Fruit fly (Drosophila melanogaster) whole organism, wandering third instar larva: ENCODE data around the gene Rh5.

Experiments used
- Abd-B ChIP-seq: fragments of >200 bp; optimal IDR thresholded peaks from 2 replicates; lab custom pipeline; 2017; ENCODE audit warnings: missing biosample characterization, missing genetic modification characterization
- CG32264 ChIP-seq: fragments of 200-800 bp; sonication (Bioruptor generic); optimal IDR thresholded peaks from 2 replicates; lab custom pipeline; 2016; ENCODE audit warnings: missing biosample characterization, missing genetic modification characterization
- CG9705 ChIP-seq: fragments of 200-800 bp; sonication (Bioruptor generic); optimal IDR thresholded peaks from 2 replicates; lab custom pipeline; 2018; ENCODE audit warnings: missing biosample characterization, mild to moderate bottlenecking, missing genetic modification characterization
- CrebA ChIP-seq: fragments of 200-800 bp; sonication (Bioruptor generic); optimal IDR thresholded peaks from 2 replicates; lab custom pipeline; 2016; ENCODE audit warnings: missing biosample characterization, mild to moderate bottlenecking, missing genetic modification characterization, borderline replicate concordance
- Dfd ChIP-seq: fragments of >200 bp; optimal IDR thresholded peaks from 2 replicates; lab custom pipeline; 2017; ENCODE audit warnings: missing biosample characterization, missing genetic modification characterization
- Dif ChIP-seq: fragments of 200-275, 200-300 bp; sonication (Bioruptor generic); optimal IDR thresholded peaks from 2 replicates; lab custom pipeline; 2018; ENCODE audit warnings: missing biosample characterization, missing genetic modification characterization; ENCODE audit not compliant: partially characterized antibody
- GATAd ChIP-seq: sonication (Bioruptor generic); optimal IDR thresholded peaks from 2 replicates; lab custom pipeline; 2016; ENCODE audit warnings: missing biosample characterization, missing genetic modification characterization
- HLH106 ChIP-seq: fragments of 200-800 bp; optimal IDR thresholded peaks from 3 replicates; lab custom pipeline; 2019; ENCODE audit warnings: missing biosample characterization, mild to moderate bottlenecking, missing genetic modification characterization, moderate library complexity
- Hnf4 ChIP-seq: fragments of 200-800 bp; sonication (Bioruptor generic); optimal IDR thresholded peaks from 2 replicates; lab custom pipeline; 2016; ENCODE audit warnings: missing biosample characterization, mild to moderate bottlenecking, missing genetic modification characterization
- Hr78 ChIP-seq: fragments of >200 bp; optimal IDR thresholded peaks from 2 replicates; lab custom pipeline; 2017; ENCODE audit warnings: missing biosample characterization, missing genetic modification characterization
- Hr83 ChIP-seq: fragments of 200-300 bp; sonication (Bioruptor generic); optimal IDR thresholded peaks from 2 replicates; lab custom pipeline; 2016; ENCODE audit warnings: missing biosample characterization, mild to moderate bottlenecking, missing genetic modification characterization, moderate library complexity; ENCODE audit not compliant: poor library complexity, severe bottlenecking
- Jra ChIP-seq: sonication (Bioruptor generic); optimal IDR thresholded peaks from 2 replicates; lab custom pipeline; 2016; ENCODE audit warnings: missing biosample characterization, missing genetic modification characterization
- Mio ChIP-seq: sonication (Bioruptor generic); optimal IDR thresholded peaks from 2 replicates; lab custom pipeline; 2016; ENCODE audit warnings: missing biosample characterization, missing genetic modification characterization
- Myc ChIP-seq: fragments of >200 bp; optimal IDR thresholded peaks from 2 replicates; lab custom pipeline; 2017
- N ChIP-seq: fragments of >200 bp; optimal IDR thresholded peaks from 2 replicates; lab custom pipeline; 2018; ENCODE audit warnings: missing biosample characterization, missing external identifiers, missing genetic modification characterization
- OdsH ChIP-seq: fragments of 200-800 bp; sonication (Bioruptor generic); optimal IDR thresholded peaks from 2 replicates; lab custom pipeline; 2016; ENCODE audit warnings: missing biosample characterization, mild to moderate bottlenecking, missing genetic modification characterization
- Rel ChIP-seq, 2 experiments: fragments of 200-800 bp; sonication (Bioruptor generic) in 1 of 2; optimal IDR thresholded peaks; 2 replicates in 1 of 2; 3 replicates in 1 of 2; lab custom pipeline; 2016 to 2019; ENCODE audit warnings: mild to moderate bottlenecking in 2 of 2, missing biosample characterization in 2 of 2, missing genetic modification characterization in 2 of 2, moderate library complexity in 1 of 2
- Sp1 ChIP-seq: fragments of 200-800 bp; sonication (Bioruptor generic); optimal IDR thresholded peaks from 3 replicates; lab custom pipeline; 2019; ENCODE audit warnings: missing biosample characterization, mild to moderate bottlenecking, missing genetic modification characterization, moderate library complexity
- Vsx2 ChIP-seq: fragments of 200-300, 225-300 bp; sonication (Bioruptor generic); optimal IDR thresholded peaks from 2 replicates; lab custom pipeline; 2018; ENCODE audit warnings: missing biosample characterization, missing genetic modification characterization; ENCODE audit not compliant: partially characterized antibody
- br ChIP-seq: fragments of 200-800 bp; sonication (Bioruptor generic); optimal IDR thresholded peaks from 2 replicates; lab custom pipeline; 2016; ENCODE audit warnings: missing biosample characterization, missing genetic modification characterization
- brk ChIP-seq: fragments of 200-800 bp; sonication (Bioruptor generic); optimal IDR thresholded peaks from 2 replicates; lab custom pipeline; 2016; ENCODE audit warnings: missing biosample characterization, mild to moderate bottlenecking, missing genetic modification characterization
- dl ChIP-seq, 2 experiments: fragments of 175-275, 200-275 bp in 1 of 2; fragments of 200-275 bp in 1 of 2; sonication (Bioruptor generic); optimal IDR thresholded peaks; lab custom pipeline; 2018; ENCODE audit warnings: mild to moderate bottlenecking in 2 of 2, missing biosample characterization in 2 of 2, missing genetic modification characterization in 2 of 2, moderate library complexity in 2 of 2; ENCODE audit not compliant: partially characterized antibody in 2 of 2, insufficient read depth in 1 of 2
- dmrt93B ChIP-seq: fragments of 200-800 bp; sonication (Bioruptor generic); optimal IDR thresholded peaks from 2 replicates; lab custom pipeline; 2018; ENCODE audit warnings: missing biosample characterization, mild to moderate bottlenecking, missing genetic modification characterization
- dsf ChIP-seq: sonication (Bioruptor generic); optimal IDR thresholded peaks from 2 replicates; lab custom pipeline; 2016; ENCODE audit warnings: missing biosample characterization, missing genetic modification characterization, borderline replicate concordance
- ey ChIP-seq: fragments of 200-800 bp; sonication (Bioruptor generic); optimal IDR thresholded peaks from 2 replicates; lab custom pipeline; 2016; ENCODE audit warnings: missing biosample characterization, missing genetic modification characterization
- foxo ChIP-seq, 2 experiments: fragments of 200-800 bp; sonication (Bioruptor generic); optimal IDR thresholded peaks; 2 replicates in 1 of 2; 3 replicates in 1 of 2; lab custom pipeline; 2016 to 2017; ENCODE audit warnings: missing biosample characterization in 2 of 2, missing genetic modification characterization in 2 of 2
- fru ChIP-seq: fragments of 200-800 bp; sonication (Bioruptor generic); optimal IDR thresholded peaks from 3 replicates; lab custom pipeline; 2016; ENCODE audit warnings: missing biosample characterization, mild to moderate bottlenecking, missing genetic modification characterization
- h ChIP-seq: fragments of 200-800 bp; sonication (Bioruptor generic); optimal IDR thresholded peaks from 3 replicates; lab custom pipeline; 2016; ENCODE audit warnings: missing biosample characterization, mild to moderate bottlenecking, missing genetic modification characterization
- jim ChIP-seq: fragments of 175-275, 200-325 bp; sonication (Bioruptor generic); optimal IDR thresholded peaks from 2 replicates; lab custom pipeline; 2016; ENCODE audit warnings: missing biosample characterization, mild to moderate bottlenecking, missing genetic modification characterization
- lola ChIP-seq: fragments of >200 bp; optimal IDR thresholded peaks from 2 replicates; lab custom pipeline; 2017; ENCODE audit warnings: missing biosample characterization, missing genetic modification characterization
- pan ChIP-seq: fragments of >200 bp; optimal IDR thresholded peaks from 2 replicates; lab custom pipeline; 2017
- psq ChIP-seq: fragments of 200-800 bp; sonication (Bioruptor generic); optimal IDR thresholded peaks from 3 replicates; lab custom pipeline; 2017; ENCODE audit warnings: missing biosample characterization, mild to moderate bottlenecking, missing genetic modification characterization, moderate library complexity
- rgr ChIP-seq: fragments of 200-800 bp; sonication (Bioruptor generic); optimal IDR thresholded peaks from 3 replicates; lab custom pipeline; 2016; ENCODE audit warnings: missing biosample characterization, mild to moderate bottlenecking, missing genetic modification characterization
- sage ChIP-seq: fragments of 200-800 bp; sonication (Bioruptor generic); optimal IDR thresholded peaks from 2 replicates; lab custom pipeline; 2016; ENCODE audit warnings: missing biosample characterization, mild to moderate bottlenecking, missing genetic modification characterization
- sv ChIP-seq: fragments of 200-800 bp; sonication (Bioruptor generic); optimal IDR thresholded peaks from 3 replicates; lab custom pipeline; 2016; ENCODE audit warnings: missing biosample characterization, missing genetic modification characterization
- tai ChIP-seq: sonication (Bioruptor generic); optimal IDR thresholded peaks from 2 replicates; lab custom pipeline; 2016; ENCODE audit warnings: missing biosample characterization, missing genetic modification characterization
- usp ChIP-seq: fragments of >200 bp; optimal IDR thresholded peaks from 2 replicates; lab custom pipeline; 2017; ENCODE audit warnings: missing biosample characterization, missing genetic modification characterization
- woc ChIP-seq: sonication (Bioruptor generic); optimal IDR thresholded peaks from 2 replicates; lab custom pipeline; 2016; ENCODE audit warnings: missing biosample characterization, mild to moderate bottlenecking, missing genetic modification characterization

The Rh5 gene

DNA sequence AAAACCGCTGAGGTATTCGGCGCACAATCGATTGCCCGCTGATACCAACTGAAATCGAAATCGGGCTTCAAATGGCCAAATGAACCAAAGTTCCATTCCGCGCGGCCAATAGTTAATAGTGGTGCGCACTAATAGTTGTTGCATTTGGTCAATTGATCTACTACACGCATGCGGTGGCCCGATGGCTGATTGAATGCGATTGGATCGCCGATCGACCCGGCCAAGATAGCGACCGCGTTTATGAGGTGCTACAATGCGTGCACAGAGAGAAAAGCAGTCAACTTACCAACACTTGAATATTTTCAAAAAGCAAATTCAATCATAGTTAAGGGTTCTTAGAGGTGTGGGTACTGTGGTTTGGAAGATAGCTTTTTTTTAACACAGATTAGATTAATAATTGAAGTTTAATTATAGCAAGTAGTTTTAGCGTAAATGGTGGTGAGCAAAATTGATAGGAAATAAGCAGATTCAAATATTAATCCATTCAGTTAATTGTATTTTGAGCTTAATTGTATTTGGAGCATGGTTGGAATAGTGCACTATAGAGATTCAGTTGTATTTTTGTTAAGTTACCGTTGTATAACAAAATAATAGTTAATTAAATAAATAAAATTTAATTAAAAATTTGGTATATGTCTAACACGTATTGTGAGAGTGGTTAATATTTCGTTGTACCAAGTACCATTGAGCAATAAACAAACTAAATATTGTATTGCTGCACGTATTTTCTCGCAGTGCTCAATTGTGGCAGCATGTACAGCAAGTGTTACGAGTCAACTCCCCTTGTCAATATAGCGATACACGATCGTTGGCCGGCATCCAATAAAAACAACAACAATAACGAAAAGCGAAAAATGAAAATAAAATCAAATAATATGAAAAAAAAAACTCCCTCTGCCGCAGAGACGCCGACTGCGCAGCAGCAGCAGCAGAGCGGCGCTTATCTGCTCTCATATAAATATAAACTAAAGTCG lies 18.8 kb downstream of the Rh5 start:
- TF ChIP-seq pan (lab: Kevin White, UChicago) (no peak), Mio (GFP tag; lab: Kevin White, UChicago) (no peak), Dfd (GFP tag; lab: Kevin White, UChicago) (no peak), Abd-B (GFP tag; lab: Kevin White, UChicago) (no peak), HLH106 (tag; lab: Kevin White, UChicago) (peak; percentile 76), foxo (GFP tag; optimal IDR thresholded peaks at IDR 0.05; lab: Kevin White, UChicago) (peak in 1 of 2 experiments; percentile 77), OdsH (peak; percentile 59), Vsx2 (GFP tag; lab: Kevin White, UChicago) (peak; percentile 31), Myc (lab: Kevin White, UChicago) (no peak), h (peak; percentile 36), Dif (GFP tag; lab: Kevin White, UChicago) (no peak), CG9705 (GFP tag; lab: Kevin White, UChicago) (peak; percentile 35), fru (GFP tag; lab: Kevin White, UChicago) (peak; percentile 56), Jra (GFP tag; lab: Kevin White, UChicago) (no peak), Sp1 (GFP tag; lab: Kevin White, UChicago) (peak; percentile 78), dsf (GFP tag; lab: Kevin White, UChicago) (no peak), CG32264 (GFP tag; lab: Kevin White, UChicago) (peak; percentile 2), ey (GFP tag; lab: Kevin White, UChicago) (peak; percentile 68), jim (GFP tag; lab: Kevin White, UChicago) (no peak), brk (GFP tag; lab: Kevin White, UChicago) (peak; percentile 41), CrebA (GFP tag; lab: Kevin White, UChicago) (no peak), Hr83 (GFP tag; lab: Kevin White, UChicago) (no peak), br (peak; percentile 61), dl (GFP tag; optimal IDR thresholded peaks at IDR 0.05; lab: Kevin White, UChicago; ENCODE audit: insufficient read depth in 1 of 2, partially characterized antibody in 2 of 2) (no peak), Hnf4 (peak; percentile 62), tai (GFP tag; lab: Kevin White, UChicago) (no peak), usp (GFP tag; lab: Kevin White, UChicago) (no peak), sv (GFP tag; lab: Kevin White, UChicago) (peak; percentile 3), rgr (GFP tag; lab: Kevin White, UChicago) (peak; percentile 70), sage (GFP tag; lab: Kevin White, UChicago) (peak; percentile 3), woc (GFP tag; lab: Kevin White, UChicago) (peak; percentile 2), Rel (GFP tag; optimal IDR thresholded peaks at IDR 0.05; lab: Kevin White, UChicago) (no peak), Rel (tag; optimal IDR thresholded peaks at IDR 0.05; lab: Kevin White, UChicago) (peak; percentile 29), Hr78 (GFP tag; lab: Kevin White, UChicago) (no peak), lola (no peak), N (GFP tag; lab: Kevin White, UChicago) (no peak), psq (GFP tag; lab: Kevin White, UChicago) (peak; percentile 68), dmrt93B (GFP tag; lab: Kevin White, UChicago) (peak; percentile 72), GATAd (GFP tag; lab: Kevin White, UChicago) (no peak)

DNA sequence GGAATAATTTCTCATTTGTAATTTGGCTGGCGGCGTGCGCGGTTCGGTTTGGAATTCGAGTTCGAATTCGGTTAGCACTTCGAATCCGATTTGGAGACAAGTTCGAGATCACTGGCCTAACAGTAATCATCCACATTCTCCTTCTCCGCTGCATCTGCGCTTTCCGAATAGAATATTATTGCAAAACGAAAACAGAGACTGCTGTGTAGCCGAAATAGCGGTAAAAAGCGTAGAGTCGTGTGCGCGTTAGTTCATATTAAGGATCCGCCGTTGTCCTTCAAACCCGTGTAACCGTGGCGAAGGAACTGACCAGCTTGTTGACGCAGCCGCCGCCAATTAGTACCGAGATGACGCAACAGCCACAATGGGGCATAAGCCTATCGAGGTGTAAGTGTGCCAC lies 19.5 kb downstream of the Rh5 start, which contains the start of gene dmGlut:
TSS of gene dmGlut (plus strand) at position 4 of the 400 bp plus-strand sequence.
- TF ChIP-seq woc (GFP tag; lab: Kevin White, UChicago): no peak
- no peak for TF ChIP-seq Mio (GFP tag; lab: Kevin White, UChicago)
- TF ChIP-seq Rel (GFP tag; optimal IDR thresholded peaks at IDR 0.05; lab: Kevin White, UChicago): no peak
- TF ChIP-seq Rel (tag; optimal IDR thresholded peaks at IDR 0.05; lab: Kevin White, UChicago): no peak
- no peak for TF ChIP-seq Hnf4
- no peak for TF ChIP-seq rgr (GFP tag; lab: Kevin White, UChicago)
- TF ChIP-seq tai (GFP tag; lab: Kevin White, UChicago): no peak
- no peak for TF ChIP-seq psq (GFP tag; lab: Kevin White, UChicago)
- no peak for TF ChIP-seq Jra (GFP tag; lab: Kevin White, UChicago)
- no peak for TF ChIP-seq usp (GFP tag; lab: Kevin White, UChicago)
- no peak for TF ChIP-seq HLH106 (tag; lab: Kevin White, UChicago)
- TF ChIP-seq GATAd (GFP tag; lab: Kevin White, UChicago): no peak
- TF ChIP-seq jim (GFP tag; lab: Kevin White, UChicago): no peak
- TF ChIP-seq, all 38 proteins: peak for 0
